Worm (Caenorhabditis elegans) whole organism, L4 larva: Measurements from ENCODE around the gene Y49F6C.6.

Experiments
- F26F4.8 ChIP-seq: fragments of 200-800 bp; sonication (Bioruptor generic); conservative IDR thresholded peaks from 2 replicates; pipeline ENCODE4 v1.3.6; 2022; ENCODE audit warnings: missing genetic modification characterization, missing compliant biosample characterization
- F44E2.7 ChIP-seq: fragments of 200-800 bp; sonication (Bioruptor generic); IDR thresholded peaks from 2 replicates; pipeline ENCODE4 v2.1.2; 2022; ENCODE audit warnings: missing genetic modification characterization, missing compliant biosample characterization
- F49E8.2 ChIP-seq: sonication (generic microtip); optimal IDR thresholded peaks from 2 replicates; lab custom pipeline; 2016; ENCODE audit warnings: missing compliant biosample characterization, mild to moderate bottlenecking, missing genetic modification characterization, borderline replicate concordance
- aly-2 ChIP-seq: sonication (generic microtip); optimal IDR thresholded peaks from 2 replicates; lab custom pipeline; 2018; ENCODE audit warnings: missing biosample characterization, missing genetic modification characterization
- arid-1 ChIP-seq: fragments of 200-800 bp; sonication (Bioruptor generic); conservative IDR thresholded peaks from 2 replicates; pipeline ENCODE4 v1.3.6; 2022; ENCODE audit warnings: missing genetic modification reagents, missing genetic modification characterization, missing compliant biosample characterization
- ceh-20 ChIP-seq: fragments of 200-800 bp; sonication (Bioruptor generic); IDR thresholded peaks from 2 replicates; pipeline ENCODE4 v1.3.6; 2022; ENCODE audit warnings: missing genetic modification reagents, missing genetic modification characterization, missing compliant biosample characterization
- ceh-44 ChIP-seq: fragments of 200-800 bp; sonication (Bioruptor generic); IDR thresholded peaks from 2 replicates; pipeline ENCODE4 v1.3.6; 2022; ENCODE audit warnings: missing genetic modification reagents, missing genetic modification characterization, missing compliant biosample characterization
- ceh-82 ChIP-seq: sonication (generic microtip); optimal IDR thresholded peaks from 2 replicates; lab custom pipeline; 2017; ENCODE audit warnings: missing biosample characterization, missing genetic modification characterization
- daf-12 ChIP-seq: fragments of 150-350 bp; optimal IDR thresholded peaks from 2 replicates; lab custom pipeline; 2014; ENCODE audit warnings: missing biosample characterization, missing genetic modification reagents, missing genetic modification characterization
- daf-16 ChIP-seq, 3 experiments: sonication (generic microtip); optimal IDR thresholded peaks; 2 replicates each; lab custom pipeline; 2016 to 2017; ENCODE audit warnings: missing genetic modification characterization in 3 of 3, missing genetic modification reagents in 3 of 3, mild to moderate bottlenecking in 2 of 3, missing compliant biosample characterization in 2 of 3, missing biosample characterization in 1 of 3, moderate library complexity in 1 of 3
- daf-8 ChIP-seq: fragments of 200-800 bp; sonication (Bioruptor generic); IDR thresholded peaks from 2 replicates; pipeline ENCODE4 v1.3.6; 2022; ENCODE audit warnings: missing genetic modification characterization, missing compliant biosample characterization
- egl-27 ChIP-seq: sonication (generic microtip); optimal IDR thresholded peaks from 3 replicates; lab custom pipeline; 2017; ENCODE audit warnings: missing biosample characterization, missing genetic modification reagents, missing genetic modification characterization
- egl-43 ChIP-seq: fragments of 200-800 bp; sonication (Bioruptor generic); IDR thresholded peaks from 2 replicates; pipeline ENCODE4 v1.3.6; 2022; ENCODE audit warnings: missing genetic modification reagents, missing genetic modification characterization, missing compliant biosample characterization
- fkh-10 ChIP-seq: fragments of 150-350 bp; optimal IDR thresholded peaks from 2 replicates; lab custom pipeline; 2014; ENCODE audit warnings: missing biosample characterization, missing genetic modification reagents, missing genetic modification characterization
- gei-8 ChIP-seq: fragments of 200-800 bp; sonication (Bioruptor generic); optimal IDR thresholded peaks from 2 replicates; lab custom pipeline; 2018; ENCODE audit warnings: mild to moderate bottlenecking, missing genetic modification characterization, missing compliant biosample characterization
- hif-1 ChIP-seq, 2 experiments: sonication (generic microtip); optimal IDR thresholded peaks; 2 replicates each; lab custom pipeline; 2016 to 2017; ENCODE audit warnings: missing compliant biosample characterization in 2 of 2, missing genetic modification characterization in 2 of 2, missing genetic modification reagents in 2 of 2, missing genotype in 2 of 2, mild to moderate bottlenecking in 1 of 2
- hmg-1.1 ChIP-seq: fragments of 200-800 bp; sonication (Bioruptor generic); IDR thresholded peaks from 2 replicates; pipeline ENCODE4 v1.3.6; 2022; ENCODE audit warnings: missing genetic modification reagents, missing genetic modification characterization, missing compliant biosample characterization
- lin-13 ChIP-seq: fragments of 150-350 bp; optimal IDR thresholded peaks from 2 replicates; lab custom pipeline; 2014; ENCODE audit warnings: missing biosample characterization, missing genetic modification reagents, missing genetic modification characterization
- lin-15B ChIP-seq: fragments of 150-350 bp; sonication (generic microtip); optimal IDR thresholded peaks from 3 replicates; lab custom pipeline; 2014; ENCODE audit warnings: missing biosample characterization, missing genetic modification characterization
- lin-29 ChIP-seq: fragments of 200-800 bp; sonication (Bioruptor generic); IDR thresholded peaks from 2 replicates; pipeline ENCODE4 v1.3.6; 2022; ENCODE audit warnings: missing genetic modification reagents, missing genetic modification characterization, missing compliant biosample characterization
- lin-39 ChIP-seq: fragments of 150-350 bp; optimal IDR thresholded peaks from 2 replicates; lab custom pipeline; 2014; ENCODE audit warnings: missing biosample characterization, missing genetic modification reagents, missing genetic modification characterization
- lsy-2 ChIP-seq, 2 experiments: fragments of 150-350 bp in 1 of 2; sonication (generic microtip) in 1 of 2; optimal IDR thresholded peaks; 2 replicates each; lab custom pipeline; 2014 to 2017; ENCODE audit warnings: missing biosample characterization in 2 of 2, missing genetic modification characterization in 2 of 2
- nhr-10 ChIP-seq: fragments of 150-350 bp; optimal IDR thresholded peaks from 2 replicates; lab custom pipeline; 2014; ENCODE audit warnings: missing biosample characterization, missing genetic modification characterization
- nhr-111 ChIP-seq: fragments of 200-800 bp; sonication (Bioruptor generic); optimal IDR thresholded peaks from 2 replicates; lab custom pipeline; 2018; ENCODE audit warnings: mild to moderate bottlenecking, missing genetic modification characterization, missing compliant biosample characterization
- nhr-25 ChIP-seq: sonication (generic microtip); optimal IDR thresholded peaks from 2 replicates; lab custom pipeline; 2017; ENCODE audit warnings: missing genetic modification characterization, mild to moderate bottlenecking, missing compliant biosample characterization, antibody characterized with exemption, moderate library complexity, borderline replicate concordance; ENCODE audit not compliant: insufficient read depth
- nhr-28 ChIP-seq: fragments of 150-350 bp; optimal IDR thresholded peaks from 2 replicates; lab custom pipeline; 2014; ENCODE audit warnings: missing biosample characterization, missing genetic modification characterization
- nhr-42 ChIP-seq: fragments of 200-800 bp; sonication (Bioruptor generic); IDR thresholded peaks from 2 replicates; pipeline ENCODE4 v1.3.6; 2022; ENCODE audit warnings: missing genetic modification characterization, missing compliant biosample characterization
- nhr-6 ChIP-seq: fragments of 150-350 bp; optimal IDR thresholded peaks from 2 replicates; lab custom pipeline; 2014; ENCODE audit warnings: missing biosample characterization, missing genetic modification characterization
- snpc-1.2 ChIP-seq: fragments of 200-800 bp; sonication (Bioruptor generic); IDR thresholded peaks from 2 replicates; pipeline ENCODE4 v1.3.6; 2022; ENCODE audit warnings: missing genetic modification reagents, missing genetic modification characterization, missing compliant biosample characterization
- snpc-4 ChIP-seq: fragments of 150-350 bp; optimal IDR thresholded peaks from 2 replicates; lab custom pipeline; 2014; ENCODE audit warnings: missing biosample characterization, missing genetic modification characterization
- spr-3 ChIP-seq: fragments of 200-800 bp; sonication (Bioruptor generic); optimal IDR thresholded peaks from 2 replicates; lab custom pipeline; 2018; ENCODE audit warnings: mild to moderate bottlenecking, missing genetic modification characterization, missing compliant biosample characterization
- tra-1 ChIP-seq: fragments of 200-800 bp; sonication (Bioruptor generic); IDR thresholded peaks from 2 replicates; pipeline ENCODE4 v1.3.6; 2022; ENCODE audit warnings: missing genetic modification reagents, missing genetic modification characterization, missing compliant biosample characterization
- unc-130 ChIP-seq: sonication (generic microtip); optimal IDR thresholded peaks from 2 replicates; lab custom pipeline; 2016; ENCODE audit warnings: missing genetic modification reagents, missing genetic modification characterization, missing compliant biosample characterization
- unc-39 ChIP-seq: sonication (generic microtip); optimal IDR thresholded peaks from 2 replicates; lab custom pipeline; 2017; ENCODE audit warnings: missing biosample characterization, missing genetic modification characterization
- vab-7 ChIP-seq: fragments of 200-800 bp; sonication (Bioruptor generic); IDR thresholded peaks from 2 replicates; pipeline ENCODE4 v1.3.6; 2022; ENCODE audit warnings: missing genetic modification reagents, missing genetic modification characterization, missing compliant biosample characterization

Gene Y49F6C.6

DNA sequence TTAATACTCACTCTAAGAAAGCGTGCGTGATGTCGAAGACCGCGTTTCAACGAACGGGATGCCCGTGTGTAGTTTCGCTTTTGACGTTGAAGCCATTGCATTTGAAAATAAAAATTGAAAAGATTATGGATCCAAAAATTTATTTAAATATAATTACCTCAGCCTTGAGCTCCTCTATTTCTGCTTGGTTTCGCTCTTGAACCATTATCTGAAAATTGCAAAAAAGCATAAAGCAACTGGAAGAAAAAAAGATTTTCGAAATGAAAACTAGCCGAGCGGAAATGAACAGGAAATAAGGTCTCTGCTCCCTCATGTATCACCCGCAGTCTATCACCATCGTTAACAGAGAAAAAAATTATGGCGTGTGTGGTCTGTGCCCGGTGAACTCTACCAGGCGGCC, at the start of gene Y49F6C.6:
Gene Y49F6C.6, minus strand, starts transcription at position 101 of the 400 bp plus-strand sequence.
- TF ChIP-seq ceh-44 (GFP tag; lab: Robert Waterston, UW), result no peak
- TF ChIP-seq, all 104 proteins: peak for 0

DNA sequence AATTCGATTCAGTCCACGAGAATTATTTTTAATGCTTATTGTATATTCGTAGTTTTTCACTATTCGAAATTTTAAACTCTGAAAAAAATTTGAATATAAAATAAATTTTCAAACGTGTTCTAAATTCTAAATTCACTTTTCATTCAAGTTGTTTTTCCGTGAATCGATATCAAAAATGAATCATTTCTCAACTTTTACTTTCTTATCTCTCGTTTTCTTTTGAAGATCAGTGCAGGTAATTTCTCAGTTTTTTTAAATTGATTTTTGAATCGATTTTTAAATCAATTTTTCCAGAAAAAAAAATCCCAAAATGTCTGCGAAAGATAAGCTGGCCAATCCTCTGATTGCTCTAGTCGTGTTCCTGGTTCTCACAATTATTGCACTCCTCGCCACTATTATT, 49.5 kb upstream of the Y49F6C.6 start, which contains the start of gene nep-6:
Gene nep-6, plus strand, starts transcription at position 301 of the 400 bp plus-strand sequence.
- no peak for TF ChIP-seq nhr-25 (tag; lab: Kevin White, UChicago)
- TF ChIP-seq snpc-1.2, result no peak
- TF ChIP-seq F44E2.7, result no peak
- no peak for TF ChIP-seq unc-130
- no peak for TF ChIP-seq nhr-42
- no peak for TF ChIP-seq daf-16 (GFP tag; optimal IDR thresholded peaks at IDR 0.05; lab: Kevin White, UChicago)
- no peak for TF ChIP-seq daf-16 (tag; optimal IDR thresholded peaks at IDR 0.05; lab: Kevin White, UChicago)
- no peak for TF ChIP-seq tra-1 (GFP tag; lab: Robert Waterston, UW)
- TF ChIP-seq egl-43, result no peak
- TF ChIP-seq gei-8 (GFP tag; lab: Kevin White, UChicago), result no peak
- TF ChIP-seq lin-29 (GFP tag; lab: Robert Waterston, UW), result no peak
- no peak for TF ChIP-seq fkh-10
- no peak for TF ChIP-seq unc-39 (tag; lab: Kevin White, UChicago)
- no peak for TF ChIP-seq ceh-44 (GFP tag; lab: Robert Waterston, UW)
- TF ChIP-seq arid-1 (GFP tag; lab: Robert Waterston, UW), result no peak
- TF ChIP-seq nhr-111 (GFP tag; lab: Kevin White, UChicago), result no peak

DNA sequence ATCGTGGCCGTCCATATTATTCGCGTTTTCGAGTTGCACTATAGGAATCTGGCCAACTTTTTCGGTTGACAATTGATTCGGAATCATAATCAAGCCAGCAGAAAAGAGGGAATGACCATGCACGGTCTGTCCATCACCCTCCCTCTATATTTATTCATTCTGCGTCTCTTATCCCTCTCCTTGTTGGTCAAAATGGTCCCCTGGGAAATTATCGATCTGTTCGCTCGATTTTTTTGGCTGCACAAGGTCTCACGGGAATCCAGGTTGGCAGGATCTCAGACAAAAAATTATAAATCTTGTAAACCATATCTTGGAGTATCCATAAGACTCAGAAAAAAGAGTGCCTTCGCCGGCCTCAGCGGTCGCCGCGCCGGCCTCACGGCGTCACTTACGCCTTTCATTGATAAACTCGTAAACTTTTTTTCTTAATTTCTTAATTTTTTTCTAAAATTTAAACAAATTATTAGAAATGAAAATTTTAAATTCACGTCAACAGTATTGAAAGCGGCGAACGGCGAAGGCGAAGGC, 47.4 kb upstream of the Y49F6C.6 start, which contains the start of the genes F18A12.7 and F18A12.2:
Gene F18A12.7, minus strand, starts transcription at position 101 of the 528 bp plus-strand sequence.
Gene F18A12.2, plus strand, starts transcription at position 478 of the 528 bp plus-strand sequence.
- no peak for TF ChIP-seq daf-12 (tag; lab: Kevin White, UChicago)
- TF ChIP-seq lin-13, result no peak
- TF ChIP-seq vab-7 (GFP tag; lab: Robert Waterston, UW), result no peak
- TF ChIP-seq F26F4.8, result no peak
- no peak for TF ChIP-seq gei-8 (GFP tag; lab: Kevin White, UChicago)
- no peak for TF ChIP-seq egl-27 (tag; lab: Kevin White, UChicago)
- no peak for TF ChIP-seq unc-39 (tag; lab: Kevin White, UChicago)
- TF ChIP-seq, all 104 proteins: peak for 0

DNA sequence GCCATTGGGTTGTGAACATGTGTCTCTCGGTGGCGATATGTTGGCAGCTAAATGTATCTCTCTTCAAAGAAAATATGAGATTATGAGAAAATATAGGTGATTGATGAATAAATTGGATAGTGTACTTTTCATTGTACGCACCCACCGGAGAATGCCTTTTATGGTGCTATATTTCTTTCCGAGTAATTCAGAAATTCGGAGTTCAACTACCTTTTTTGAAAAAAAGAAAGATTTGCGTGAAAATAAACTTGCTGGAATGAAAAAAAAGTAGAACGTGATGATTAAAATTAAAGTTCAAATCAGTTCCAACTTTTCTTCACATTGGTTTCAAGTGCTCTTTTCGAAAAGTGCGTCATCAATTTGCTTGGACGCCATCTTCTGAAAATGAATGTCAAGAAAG, 36.5 kb upstream of the Y49F6C.6 start, which contains the start of gene nep-8:
Gene nep-8, plus strand, starts transcription at position 301 of the 400 bp plus-strand sequence.
- TF ChIP-seq nhr-28 (tag; lab: Kevin White, UChicago), result no peak
- TF ChIP-seq arid-1 (GFP tag; lab: Robert Waterston, UW), result no peak
- TF ChIP-seq ceh-20 (GFP tag; lab: Robert Waterston, UW), result no peak
- no peak for TF ChIP-seq spr-3 (GFP tag; lab: Kevin White, UChicago)
- no peak for TF ChIP-seq nhr-10
- TF ChIP-seq lsy-2 (tag; optimal IDR thresholded peaks at IDR 0.05; lab: Kevin White, UChicago), result no peak
- TF ChIP-seq F49E8.2 (tag; lab: Kevin White, UChicago), result no peak
- TF ChIP-seq lin-15B (tag; lab: Kevin White, UChicago), result no peak
- TF ChIP-seq hmg-1.1 (GFP tag; lab: Robert Waterston, UW), result no peak
- TF ChIP-seq snpc-4, result no peak
- TF ChIP-seq nhr-6 (tag; lab: Kevin White, UChicago), result no peak
- TF ChIP-seq daf-8 (GFP tag; lab: Robert Waterston, UW), result no peak
- no peak for TF ChIP-seq nhr-25 (tag; lab: Kevin White, UChicago)

DNA sequence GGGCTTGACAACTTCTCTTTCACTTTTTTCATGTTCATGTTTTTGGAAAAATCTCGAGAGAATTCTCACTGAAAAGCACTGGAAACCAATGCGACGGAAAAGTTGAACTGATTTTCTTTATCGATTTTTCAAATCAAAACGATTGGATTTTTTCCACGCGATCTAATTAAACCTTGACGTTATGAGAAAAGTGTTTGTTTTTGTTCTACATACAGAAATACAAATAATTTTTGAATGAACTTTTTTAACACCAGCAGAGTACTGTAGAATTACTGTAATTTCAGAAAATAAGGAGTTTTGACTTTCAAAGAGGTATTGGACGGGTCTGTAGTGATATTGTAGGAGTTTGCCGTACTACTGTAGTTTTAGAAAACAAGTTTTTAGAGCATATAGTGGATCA, 35.9 kb upstream of the Y49F6C.6 start, which contains the start of gene nep-10:
Gene nep-10, minus strand, starts transcription at position 101 of the 400 bp plus-strand sequence.
- TF ChIP-seq nhr-28 (tag; lab: Kevin White, UChicago), result no peak
- no peak for TF ChIP-seq hif-1 (tag; optimal IDR thresholded peaks at IDR 0.05; lab: Kevin White, UChicago)
- TF ChIP-seq lin-39, result no peak
- no peak for TF ChIP-seq aly-2
- TF ChIP-seq ceh-82 (tag; lab: Kevin White, UChicago), result no peak
- TF ChIP-seq daf-16 (GFP tag; optimal IDR thresholded peaks at IDR 0.05; lab: Kevin White, UChicago), result no peak
- no peak for TF ChIP-seq daf-16 (tag; optimal IDR thresholded peaks at IDR 0.05; lab: Kevin White, UChicago)
- TF ChIP-seq, all 104 proteins: peak for 0
